Worm (Caenorhabditis elegans): ENCODE results near the gene F19G12.11.

DNA sequence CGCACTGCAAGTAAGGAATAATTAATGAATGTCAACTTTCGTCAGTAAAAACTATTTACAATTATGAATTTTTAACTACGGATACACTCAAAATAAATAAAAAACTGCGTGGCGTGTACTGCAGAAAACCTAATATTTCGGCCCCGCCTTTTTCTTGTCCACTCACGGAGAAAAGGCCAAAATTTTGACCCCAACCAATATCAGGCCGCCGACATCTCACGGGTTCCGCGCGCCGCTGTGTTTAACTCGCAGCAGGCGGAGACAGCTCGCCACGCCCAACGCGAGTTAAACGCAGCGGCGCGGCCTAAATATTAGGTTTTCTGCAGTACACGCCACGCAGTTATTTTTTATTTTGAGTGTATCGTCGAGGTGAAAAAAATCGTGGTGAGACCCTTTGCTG is 44.9 kb upstream of the F19G12.11 start:
- no peak for TF ChIP-seq flt-1 (GFP tag; IDR thresholded peaks at IDR 0.05)
- TF ChIP-seq ceh-36 (tag; optimal IDR thresholded peaks at IDR 0.05), result no peak
- TF ChIP-seq tbx-11 (GFP tag; IDR thresholded peaks at IDR 0.05), result no peak
- TF ChIP-seq ceh-13 (GFP tag; optimal IDR thresholded peaks at IDR 0.05), result no peak
- TF ChIP-seq ama-1 (optimal IDR thresholded peaks at IDR 0.05), result no peak
- no peak for TF ChIP-seq B0310.2 (tag; optimal IDR thresholded peaks at IDR 0.05)
- TF ChIP-seq F13C5.2 (tag; optimal IDR thresholded peaks at IDR 0.05), result no peak
- no peak for TF ChIP-seq hnd-1 (tag; optimal IDR thresholded peaks at IDR 0.05)
